Worm (Caenorhabditis elegans): ENCODE data around the gene fbxa-7.

DNA sequence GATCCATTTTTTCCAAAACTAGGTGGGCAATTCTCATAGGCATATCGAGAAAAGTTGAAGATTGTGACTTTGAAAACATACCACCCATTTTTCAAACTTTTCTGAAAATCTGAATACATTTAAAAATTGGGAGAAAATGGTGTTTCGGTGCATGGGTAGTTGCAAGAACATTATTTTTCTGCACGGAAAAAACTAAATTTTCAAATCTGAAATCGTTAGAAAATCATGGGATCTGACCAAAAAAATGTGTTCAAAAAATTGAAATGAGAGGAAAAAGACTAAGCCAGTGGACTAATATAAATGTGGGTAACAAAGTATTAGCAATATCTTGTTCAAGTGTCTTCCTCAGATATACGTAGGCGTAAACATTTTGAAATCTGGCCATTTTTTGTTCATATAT lies 7.6 kb upstream of the fbxa-7 start, which contains the start of gene fbxa-43:
- no peak for TF ChIP-seq scrt-1 (GFP tag; IDR thresholded peaks at IDR 0.05)
- no peak for TF ChIP-seq ama-1 (optimal IDR thresholded peaks at IDR 0.05)
- no peak for TF ChIP-seq sea-1 (GFP tag; conservative IDR thresholded peaks at IDR 0.05)
- TF ChIP-seq tbx-11 (GFP tag; IDR thresholded peaks at IDR 0.05), result no peak
- TF ChIP-seq tra-4 (tag; optimal IDR thresholded peaks at IDR 0.05), result no peak

All from whole organism, early embryonic.